Worm (Caenorhabditis elegans): Measurements from ENCODE around the gene cutl-21.

ce11 chrX:1017456-1017855 is 13.3 kb downstream of the cutl-21 start, which contains the start of the genes F55A4.13 and nlf-1:
- no peak for TF ChIP-seq ceh-24 (tag; optimal IDR thresholded peaks at IDR 0.05)
- TF ChIP-seq ahr-1 (tag; optimal IDR thresholded peaks at IDR 0.05): no peak
- no peak for TF ChIP-seq pha-4 (tag; optimal IDR thresholded peaks at IDR 0.05)
- TF ChIP-seq eyg-1 (tag; optimal IDR thresholded peaks at IDR 0.05): no peak
- TF ChIP-seq elt-2 (tag; optimal IDR thresholded peaks at IDR 0.05): no peak
- no peak for TF ChIP-seq pat-9 (tag; optimal IDR thresholded peaks at IDR 0.05)
- no peak for TF ChIP-seq rnt-1 (tag; optimal IDR thresholded peaks at IDR 0.05)
- no peak for TF ChIP-seq unc-3 (GFP tag; conservative IDR thresholded peaks at IDR 0.05)
- TF ChIP-seq unc-3 (tag; optimal IDR thresholded peaks at IDR 0.05): no peak
- no peak for TF ChIP-seq pax-1 (tag; optimal IDR thresholded peaks at IDR 0.05)
